Worm (Caenorhabditis elegans) whole organism, L1 larva: ENCODE results near the gene ZC449.7.

ENCODE experiments used
- ama-1 ChIP-seq: fragments of 150-350 bp; optimal IDR thresholded peaks from 2 replicates; lab custom pipeline; 2014
- lin-14 ChIP-seq: fragments of 200-800 bp; sonication (Bioruptor generic); optimal IDR thresholded peaks from 2 replicates; lab custom pipeline; 2018; ENCODE audit warnings: mild to moderate bottlenecking, missing genetic modification characterization, moderate library complexity, missing compliant biosample characterization
- lin-15B ChIP-seq: fragments of 150-350 bp; sonication (generic microtip); optimal IDR thresholded peaks from 3 replicates; lab custom pipeline; 2014; ENCODE audit warnings: missing biosample characterization, missing genetic modification characterization
- snpc-4 ChIP-seq: fragments of 150-350 bp; optimal IDR thresholded peaks from 2 replicates; lab custom pipeline; 2014; ENCODE audit warnings: missing biosample characterization, missing genetic modification characterization
- unc-62 ChIP-seq: fragments of 150-350 bp; optimal IDR thresholded peaks from 2 replicates; lab custom pipeline; 2014; ENCODE audit warnings: missing biosample characterization, missing genetic modification reagents, missing genetic modification characterization

ce11 chrX:5040038-5040437 lies 26.2 kb downstream of the ZC449.7 start:
- TF ChIP-seq lin-14 (GFP tag; lab: Kevin White, UChicago) (no peak), unc-62 (GFP tag; lab: Kevin White, UChicago) (no peak), snpc-4 (tag; lab: Kevin White, UChicago) (no peak), lin-15B (tag; lab: Kevin White, UChicago) (no peak), ama-1 (no peak)
